Worm (Caenorhabditis elegans): ENCODE data around the gene F13D12.10.
A peak's percentile ranks its signal among the peaks of the same experiment; 100 is the strongest.

Gene F13D12.10

ce11 chrII:11713569-11713968 lies at the start of gene F13D12.10:
Gene F13D12.10 (plus strand): TSS chrII:11713799.
- TF ChIP-seq nhr-28 (tag; optimal IDR thresholded peaks at IDR 0.05) (no peak), jun-1 (tag; optimal IDR thresholded peaks at IDR 0.05) (no peak), Y105C5A.15 (GFP tag; IDR thresholded peaks at IDR 0.05) (no peak), lir-3 (tag; optimal IDR thresholded peaks at IDR 0.05) (no peak), nhr-111 (GFP tag; optimal IDR thresholded peaks at IDR 0.05) (no peak), ZK546.5 (tag; optimal IDR thresholded peaks at IDR 0.05) (no peak), ceh-20 (GFP tag; IDR thresholded peaks at IDR 0.05) (peak; percentile 17; the same call in 1 of the 2 replicates), Y75B8A.6 (GFP tag; IDR thresholded peaks at IDR 0.05) (no peak), daf-12 (tag; optimal IDR thresholded peaks at IDR 0.05) (no peak), dmd-8 (GFP tag; IDR thresholded peaks at IDR 0.05) (no peak), lin-13 (GFP tag; optimal IDR thresholded peaks at IDR 0.05) (no peak), ceh-82 (tag; optimal IDR thresholded peaks at IDR 0.05) (no peak), nhr-6 (tag; optimal IDR thresholded peaks at IDR 0.05) (no peak), daf-16 (GFP tag; optimal IDR thresholded peaks at IDR 0.05) (peak in 1 of 2 experiments; percentile 60), daf-16 (tag; optimal IDR thresholded peaks at IDR 0.05) (no peak), cey-2 (tag; optimal IDR thresholded peaks at IDR 0.05; ENCODE audit: borderline replicate concordance, insufficient read depth) (no peak), lin-38 (GFP tag; IDR thresholded peaks at IDR 0.05) (no peak), F44E2.7 (GFP tag; IDR thresholded peaks at IDR 0.05) (no peak), F37D6.2 (tag; optimal IDR thresholded peaks at IDR 0.05) (no peak), lin-29 (GFP tag; IDR thresholded peaks at IDR 0.05) (no peak), lim-7 (GFP tag; IDR thresholded peaks at IDR 0.05) (no peak), tag-97 (GFP tag; IDR thresholded peaks at IDR 0.05) (no peak), ztf-7 (tag; optimal IDR thresholded peaks at IDR 0.05) (no peak), php-3 (GFP tag; IDR thresholded peaks at IDR 0.05) (no peak), madf-9 (GFP tag; conservative IDR thresholded peaks at IDR 0.05) (no peak), nhr-237 (tag; optimal IDR thresholded peaks at IDR 0.05) (no peak), vab-7 (GFP tag; IDR thresholded peaks at IDR 0.05) (no peak), zfp-2 (tag; optimal IDR thresholded peaks at IDR 0.05) (no peak), hlh-11 (tag; optimal IDR thresholded peaks at IDR 0.05) (peak; percentile 75), hmg-1.1 (GFP tag; IDR thresholded peaks at IDR 0.05) (peak; percentile 35; the same call in 1 of the 2 replicates), T26A8.4 (GFP tag; IDR thresholded peaks at IDR 0.05) (no peak), mep-1 (tag; optimal IDR thresholded peaks at IDR 0.05) (no peak), daf-19 (GFP tag; conservative IDR thresholded peaks at IDR 0.05) (no peak), nhr-48 (tag; optimal IDR thresholded peaks at IDR 0.05) (no peak), unc-130 (GFP tag; optimal IDR thresholded peaks at IDR 0.05) (no peak), nhr-10 (tag; optimal IDR thresholded peaks at IDR 0.05) (no peak), lin-1 (GFP tag; IDR thresholded peaks at IDR 0.05) (no peak), daf-8 (GFP tag; IDR thresholded peaks at IDR 0.05) (no peak), zip-2 (tag; optimal IDR thresholded peaks at IDR 0.05) (no peak), mes-2 (tag; optimal IDR thresholded peaks at IDR 0.05; ENCODE audit: poor library complexity, severe bottlenecking) (no peak), fkh-10 (GFP tag; optimal IDR thresholded peaks at IDR 0.05) (no peak), dmd-6 (GFP tag; IDR thresholded peaks at IDR 0.05) (no peak; the same call in 1 of the 2 replicates), ama-1 (optimal IDR thresholded peaks at IDR 0.05) (no peak), lin-15B (tag; optimal IDR thresholded peaks at IDR 0.05) (no peak), ces-1 (GFP tag; optimal IDR thresholded peaks at IDR 0.05) (no peak), ZK337.2 (GFP tag; IDR thresholded peaks at IDR 0.05) (no peak), ceh-32 (tag; optimal IDR thresholded peaks at IDR 0.05; ENCODE audit: poor library complexity) (no peak), mdl-1 (tag; optimal IDR thresholded peaks at IDR 0.05) (peak in 1 of 2 experiments; percentile 27), mxl-2 (GFP tag; conservative IDR thresholded peaks at IDR 0.05) (no peak), lsy-2 (tag; optimal IDR thresholded peaks at IDR 0.05) (peak in 1 of 2 experiments; percentile 21), mxl-3 (GFP tag; optimal IDR thresholded peaks at IDR 0.05) (no peak), dve-1 (tag; optimal IDR thresholded peaks at IDR 0.05; ENCODE audit: insufficient read depth) (no peak), nhr-11 (tag; optimal IDR thresholded peaks at IDR 0.05) (peak; percentile 59)
